Worm (Caenorhabditis elegans) whole organism, L1 larva: ENCODE results near the gene F55B11.6.
"Not testable (repeated sequence)": the region's sequence is repeated elsewhere in the genome, so short reads cannot be mapped to it uniquely, and the experiment has no call there.

Experiments used
- C04F5.9 ChIP-seq: sonication (generic microtip); optimal IDR thresholded peaks from 2 replicates; lab custom pipeline; 2016; ENCODE audit warnings: missing genetic modification characterization, missing compliant biosample characterization
- aha-1 ChIP-seq: fragments of 150-350 bp; optimal IDR thresholded peaks from 2 replicates; lab custom pipeline; 2014; ENCODE audit warnings: missing biosample characterization, missing genetic modification characterization
- ama-1 ChIP-seq: fragments of 150-350 bp; optimal IDR thresholded peaks from 2 replicates; lab custom pipeline; 2014
- ceh-63 ChIP-seq: fragments of 200-800 bp; sonication (Bioruptor generic); optimal IDR thresholded peaks from 2 replicates; lab custom pipeline; 2018; ENCODE audit warnings: mild to moderate bottlenecking, missing genetic modification characterization, missing compliant biosample characterization
- ceh-88 ChIP-seq: fragments of 200-800 bp; sonication (Bioruptor generic); IDR thresholded peaks from 2 replicates; pipeline ENCODE4 v1.3.6; 2022; ENCODE audit warnings: missing genetic modification characterization, missing compliant biosample characterization
- ces-1 ChIP-seq: fragments of 150-350 bp; optimal IDR thresholded peaks from 2 replicates; lab custom pipeline; 2014; ENCODE audit warnings: missing biosample characterization, missing genetic modification reagents, missing genetic modification characterization
- efl-1 ChIP-seq, 4 experiments: fragments of 150-350 bp; optimal IDR thresholded peaks in 3 of 4; peaks in 1 of 4; 1 replicate in 1 of 4; 2 replicates in 3 of 4; lab custom pipeline; 2014; ENCODE audit warnings: missing biosample characterization in 2 of 4, missing genetic modification characterization in 2 of 4, missing genetic modification reagents in 2 of 4
- egl-27 ChIP-seq, 2 experiments: fragments of 150-350 bp in 1 of 2; sonication (generic microtip); optimal IDR thresholded peaks; 3 replicates each; lab custom pipeline; 2017 to 2018; ENCODE audit warnings: missing biosample characterization in 2 of 2, missing genetic modification characterization in 2 of 2, missing genetic modification reagents in 2 of 2
- elt-2 ChIP-seq: sonication (generic microtip); optimal IDR thresholded peaks from 2 replicates; lab custom pipeline; 2016; ENCODE audit warnings: missing genetic modification characterization, mild to moderate bottlenecking, inconsistent platforms, missing compliant biosample characterization, missing genetic modification reagents
- elt-3 ChIP-seq, 6 experiments: fragments of 150-350 bp in 1 of 6; sonication (generic microtip); optimal IDR thresholded peaks; 2 replicates each; lab custom pipeline; 2017 to 2018; ENCODE audit warnings: missing biosample characterization in 6 of 6, missing genetic modification characterization in 6 of 6, inconsistent platforms in 1 of 6
- fkh-8 ChIP-seq: sonication (generic microtip); optimal IDR thresholded peaks from 2 replicates; lab custom pipeline; 2016; ENCODE audit warnings: mild to moderate bottlenecking, missing genetic modification characterization, missing compliant biosample characterization
- fos-1 ChIP-seq: fragments of 150-350 bp; optimal IDR thresholded peaks from 2 replicates; lab custom pipeline; 2014; ENCODE audit warnings: missing biosample characterization, missing genetic modification characterization
- hlh-17 ChIP-seq: fragments of 200-800 bp; sonication (Bioruptor generic); optimal IDR thresholded peaks from 2 replicates; lab custom pipeline; 2018; ENCODE audit warnings: missing genetic modification characterization, mild to moderate bottlenecking, missing compliant biosample characterization, moderate library complexity, borderline replicate concordance
- irx-1 ChIP-seq: sonication (generic microtip); optimal IDR thresholded peaks from 2 replicates; lab custom pipeline; 2016; ENCODE audit warnings: missing genetic modification characterization, missing compliant biosample characterization
- lin-15B ChIP-seq: fragments of 150-350 bp; sonication (generic microtip); optimal IDR thresholded peaks from 3 replicates; lab custom pipeline; 2014; ENCODE audit warnings: missing biosample characterization, missing genetic modification characterization
- lin-35 ChIP-seq, 2 experiments: fragments of 150-350 bp; optimal IDR thresholded peaks; 2 replicates each; lab custom pipeline; 2014; ENCODE audit warnings: missing biosample characterization in 2 of 2, missing genetic modification characterization in 2 of 2, missing genetic modification reagents in 2 of 2
- lin-39 ChIP-seq: fragments of 150-350 bp; optimal IDR thresholded peaks from 2 replicates; lab custom pipeline; 2014; ENCODE audit warnings: missing biosample characterization, missing genetic modification reagents, missing genetic modification characterization
- mab-9 ChIP-seq: fragments of 200-800 bp; sonication (Bioruptor generic); IDR thresholded peaks from 2 replicates; pipeline ENCODE4 v1.3.6; 2022; ENCODE audit warnings: missing genetic modification reagents, missing genetic modification characterization, missing compliant biosample characterization
- mdl-1 ChIP-seq, 2 experiments: fragments of 150-350 bp; optimal IDR thresholded peaks; 2 replicates each; lab custom pipeline; 2014 to 2017; ENCODE audit warnings: missing biosample characterization in 2 of 2, missing genetic modification characterization in 2 of 2, inconsistent platforms in 1 of 2
- nhr-12 ChIP-seq: sonication (generic microtip); optimal IDR thresholded peaks from 2 replicates; lab custom pipeline; 2017; ENCODE audit warnings: missing biosample characterization, missing genetic modification characterization
- nhr-19 ChIP-seq: fragments of 200-800 bp; sonication (Bioruptor generic); conservative IDR thresholded peaks from 2 replicates; pipeline ENCODE4 v1.3.6; 2022; ENCODE audit warnings: missing genetic modification characterization, missing compliant biosample characterization
- nhr-20 ChIP-seq: sonication (generic microtip); optimal IDR thresholded peaks from 2 replicates; lab custom pipeline; 2016; ENCODE audit warnings: mild to moderate bottlenecking, missing genetic modification characterization, missing compliant biosample characterization
- nhr-28 ChIP-seq: fragments of 150-350 bp; optimal IDR thresholded peaks from 2 replicates; lab custom pipeline; 2014; ENCODE audit warnings: missing biosample characterization, missing genetic modification characterization
- nhr-71 ChIP-seq: sonication (generic microtip); optimal IDR thresholded peaks from 2 replicates; lab custom pipeline; 2016; ENCODE audit warnings: mild to moderate bottlenecking, missing genetic modification characterization, moderate library complexity, missing compliant biosample characterization
- nhr-76 ChIP-seq: sonication (generic microtip); optimal IDR thresholded peaks from 2 replicates; lab custom pipeline; 2017; ENCODE audit warnings: missing biosample characterization, missing genetic modification characterization
- nhr-77 ChIP-seq: fragments of 150-350 bp; optimal IDR thresholded peaks from 2 replicates; lab custom pipeline; 2014; ENCODE audit warnings: missing biosample characterization, missing genetic modification characterization
- nhr-84 ChIP-seq: sonication (generic microtip); optimal IDR thresholded peaks from 2 replicates; lab custom pipeline; 2017; ENCODE audit warnings: missing biosample characterization, missing genetic modification characterization
- pag-3 ChIP-seq: sonication (generic microtip); optimal IDR thresholded peaks from 2 replicates; lab custom pipeline; 2017; ENCODE audit warnings: missing genetic modification characterization, mild to moderate bottlenecking, missing compliant biosample characterization, antibody characterized with exemption, borderline replicate concordance; ENCODE audit not compliant: insufficient read depth
- pax-3 ChIP-seq: fragments of 200-800 bp; sonication (Bioruptor generic); optimal IDR thresholded peaks from 2 replicates; lab custom pipeline; 2018; ENCODE audit warnings: mild to moderate bottlenecking, missing genetic modification characterization, moderate library complexity, missing compliant biosample characterization
- pqm-1 ChIP-seq: sonication (generic microtip); optimal IDR thresholded peaks from 3 replicates; lab custom pipeline; 2017; ENCODE audit warnings: missing biosample characterization, missing genetic modification characterization
- snu-23 ChIP-seq: sonication (generic microtip); optimal IDR thresholded peaks from 2 replicates; lab custom pipeline; 2016; ENCODE audit warnings: missing genetic modification characterization, missing compliant biosample characterization
- sptf-1 ChIP-seq: fragments of 150-350 bp; optimal IDR thresholded peaks from 2 replicates; lab custom pipeline; 2014; ENCODE audit warnings: missing biosample characterization, missing genetic modification characterization
- sup-37 ChIP-seq: fragments of 200-800 bp; sonication (Bioruptor generic); optimal IDR thresholded peaks from 2 replicates; lab custom pipeline; 2018; ENCODE audit warnings: mild to moderate bottlenecking, missing genetic modification characterization, missing compliant biosample characterization
- unc-86 ChIP-seq: sonication (generic microtip); optimal IDR thresholded peaks from 2 replicates; lab custom pipeline; 2016; ENCODE audit warnings: missing genetic modification characterization, missing compliant biosample characterization
- unc-98 ChIP-seq: fragments of 200-800 bp; sonication (Bioruptor generic); IDR thresholded peaks from 2 replicates; pipeline ENCODE4 v1.3.6; 2022; ENCODE audit warnings: missing genetic modification characterization, missing compliant biosample characterization
- xbp-1 ChIP-seq: sonication (generic microtip); optimal IDR thresholded peaks from 2 replicates; lab custom pipeline; 2016; ENCODE audit warnings: missing genetic modification characterization, missing compliant biosample characterization
- zag-1 ChIP-seq: fragments of 150-350 bp; optimal IDR thresholded peaks from 2 replicates; lab custom pipeline; 2014; ENCODE audit warnings: missing biosample characterization, missing genetic modification characterization
- zip-4 ChIP-seq: fragments of 200-800 bp; sonication (Bioruptor generic); optimal IDR thresholded peaks from 2 replicates; lab custom pipeline; 2018; ENCODE audit warnings: mild to moderate bottlenecking, missing genetic modification characterization, moderate library complexity, missing compliant biosample characterization
- ztf-4 ChIP-seq: fragments of 150-350 bp; optimal IDR thresholded peaks from 2 replicates; lab custom pipeline; 2014; ENCODE audit warnings: missing biosample characterization, missing genetic modification characterization

Gene F55B11.6

DNA sequence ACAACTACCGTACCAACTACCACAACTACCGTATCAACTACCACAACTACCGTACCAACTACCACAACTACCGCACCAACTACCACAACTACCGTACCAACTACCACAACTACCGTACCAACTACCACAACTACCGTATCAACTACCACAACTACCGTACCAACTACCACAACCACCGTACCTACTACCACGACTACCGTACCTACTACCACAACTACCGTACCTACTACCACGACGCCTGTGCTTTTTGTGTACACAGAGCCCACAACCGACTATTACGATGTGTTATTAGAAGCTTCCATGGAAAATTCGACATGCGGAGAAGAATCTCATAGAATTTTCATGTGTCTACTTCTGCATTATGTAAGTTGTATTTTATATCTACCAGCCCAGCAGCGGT is 10.4 kb upstream of the F55B11.6 start, which contains the start of gene F55B11.5:
Gene F55B11.5 (plus strand): TSS at position 301 of the 400 bp plus-strand sequence.
- not testable (repeated sequence) for TF ChIP-seq hlh-17 (GFP tag; lab: Kevin White, UChicago); lin-35 (GFP tag; optimal IDR thresholded peaks at IDR 0.05; lab: Kevin White, UChicago); zag-1 (tag; lab: Kevin White, UChicago)

DNA sequence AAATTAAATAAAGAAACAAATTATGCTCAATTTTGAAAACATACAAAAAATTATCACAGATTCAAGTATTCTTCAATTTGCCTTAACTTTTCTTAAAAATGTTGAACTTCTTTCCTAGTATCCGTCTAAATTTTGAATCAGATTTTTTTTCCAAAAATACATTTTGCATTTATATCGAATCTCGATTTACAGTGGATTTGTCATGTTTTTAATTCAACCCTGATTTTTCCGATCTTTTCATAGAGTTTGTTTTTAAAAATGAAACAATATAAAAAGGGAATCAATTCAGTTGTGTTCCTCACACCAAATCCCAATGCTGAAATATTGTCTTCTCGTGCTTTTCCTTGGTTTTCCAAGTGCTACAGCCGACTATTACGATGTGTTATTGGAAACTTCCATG is 7.4 kb upstream of the F55B11.6 start, which contains the start of gene F55B11.3:
Gene F55B11.3 (plus strand): TSS at position 301 of the 400 bp plus-strand sequence.
- TF ChIP-seq mdl-1 (tag; optimal IDR thresholded peaks at IDR 0.05; lab: Kevin White, UChicago) (no peak), pag-3 (no peak), nhr-77 (tag; lab: Kevin White, UChicago) (no peak), zip-4 (GFP tag; lab: Kevin White, UChicago) (no peak), nhr-84 (tag; lab: Kevin White, UChicago) (no peak), fos-1 (tag; lab: Kevin White, UChicago) (no peak), nhr-71 (no peak), xbp-1 (tag; lab: Kevin White, UChicago) (no peak), sptf-1 (tag; lab: Kevin White, UChicago) (no peak), snu-23 (GFP tag; lab: Kevin White, UChicago) (no peak), C04F5.9 (tag; lab: Kevin White, UChicago) (no peak), ztf-4 (no peak), egl-27 (tag; optimal IDR thresholded peaks at IDR 0.05; lab: Kevin White, UChicago) (no peak), ceh-88 (GFP tag; lab: Robert Waterston, UW) (no peak), sup-37 (no peak), nhr-76 (no peak), nhr-28 (tag; lab: Kevin White, UChicago) (no peak), lin-39 (tag; lab: Kevin White, UChicago) (no peak), ceh-63 (GFP tag; lab: Kevin White, UChicago) (no peak)

DNA sequence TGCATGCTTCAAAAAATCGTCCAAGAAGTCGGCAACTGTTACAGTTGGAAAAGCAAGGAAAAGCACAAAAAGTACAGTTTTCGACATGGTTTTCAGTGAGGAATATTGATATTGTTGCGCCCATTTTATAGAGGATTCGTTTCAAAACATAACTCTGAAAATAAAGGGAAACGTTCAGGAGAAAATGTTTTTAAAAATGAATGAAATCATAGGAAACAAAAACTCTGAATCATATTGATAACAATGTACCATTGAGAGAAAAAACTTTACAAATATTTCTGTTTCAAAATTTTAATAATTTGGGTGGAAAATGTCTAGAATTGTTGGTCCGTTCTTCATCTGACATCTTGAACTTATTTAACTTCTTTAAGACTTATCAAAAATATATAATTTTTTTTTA is 6.2 kb upstream of the F55B11.6 start, which contains the start of gene F55B11.2:
Gene F55B11.2 (minus strand): TSS at position 101 of the 400 bp plus-strand sequence.
- TF ChIP-seq aha-1 (tag; lab: Kevin White, UChicago) (no peak), efl-1 (optimal IDR thresholded peaks at IDR 0.05; lab: Kevin White, UChicago) (no peak), efl-1 (GFP tag; optimal IDR thresholded peaks at IDR 0.05 in 1 of 2; lab: Kevin White, UChicago) (peak in 1 of 2 experiments; percentile 34)

DNA sequence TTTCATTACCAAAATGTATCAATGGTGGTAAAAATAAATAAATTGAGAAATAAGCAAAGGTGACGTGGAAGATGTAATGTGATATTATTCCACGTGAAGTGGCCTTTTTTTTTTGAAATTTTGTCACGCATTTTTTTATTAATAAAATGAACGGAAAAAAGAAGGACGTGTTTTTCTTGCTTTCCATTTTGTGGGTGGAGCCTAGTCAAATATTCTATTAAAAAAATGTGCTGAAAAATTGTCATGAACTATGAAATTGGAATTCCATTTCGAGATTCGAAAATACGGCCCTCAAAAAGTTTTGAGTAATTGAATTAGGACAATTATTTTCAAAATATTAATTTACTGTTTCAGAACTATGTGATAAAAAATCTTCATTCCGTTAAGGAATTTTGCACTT is 4.9 kb upstream of the F55B11.6 start, which contains the start of gene F55B11.7:
Gene F55B11.7 (minus strand): TSS at position 101 of the 400 bp plus-strand sequence.
- TF ChIP-seq nhr-19 (GFP tag; lab: Robert Waterston, UW) (no peak), pax-3 (tag; lab: Kevin White, UChicago) (no peak), mab-9 (GFP tag; lab: Robert Waterston, UW) (no peak), ama-1 (no peak), nhr-12 (tag; lab: Kevin White, UChicago) (no peak), irx-1 (tag; lab: Kevin White, UChicago) (no peak), elt-3 (tag; optimal IDR thresholded peaks at IDR 0.05; lab: Kevin White, UChicago) (no peak), ceh-88 (GFP tag; lab: Robert Waterston, UW) (no peak), pqm-1 (tag; lab: Kevin White, UChicago) (no peak), zag-1 (tag; lab: Kevin White, UChicago) (no peak), unc-86 (tag; lab: Kevin White, UChicago) (no peak), nhr-71 (no peak), elt-2 (no peak), lin-15B (tag; lab: Kevin White, UChicago) (no peak), nhr-28 (tag; lab: Kevin White, UChicago) (no peak), ces-1 (GFP tag; lab: Kevin White, UChicago) (no peak), lin-39 (tag; lab: Kevin White, UChicago) (no peak), nhr-20 (tag; lab: Kevin White, UChicago) (no peak), unc-98 (GFP tag; lab: Robert Waterston, UW) (no peak), fkh-8 (no peak)
